Worm (Caenorhabditis elegans): ENCODE measurements around the gene cit-1.2.

DNA sequence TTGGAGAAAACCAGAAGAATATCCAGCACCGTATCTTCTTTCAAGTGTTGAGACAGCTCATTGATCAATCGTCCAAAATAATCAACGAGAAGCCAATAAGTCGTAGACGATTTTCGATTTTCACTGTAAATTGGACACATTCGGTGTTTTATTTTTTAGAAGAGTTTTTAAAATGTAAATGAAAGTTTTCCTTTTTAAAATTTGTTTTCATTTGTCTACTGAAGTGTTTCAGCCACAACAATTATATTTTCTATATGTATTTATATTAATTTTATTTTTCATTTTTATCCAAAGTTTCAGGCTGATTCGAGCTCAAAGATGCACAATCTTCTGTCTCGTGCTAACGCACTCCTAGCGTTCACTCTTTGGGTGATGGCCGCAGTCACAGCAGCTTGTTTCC, 34.1 kb downstream of the cit-1.2 start, which contains the start of gene spcs-3:
- TF ChIP-seq tbx-11 (GFP tag; IDR thresholded peaks at IDR 0.05): no peak
- TF ChIP-seq tra-4 (tag; optimal IDR thresholded peaks at IDR 0.05): no peak
